Worm (Caenorhabditis elegans) whole organism, early embryonic: ENCODE data around the gene tba-7.

Experiments used
- F13C5.2 ChIP-seq: sonication (generic microtip); optimal IDR thresholded peaks from 2 replicates; lab custom pipeline; 2017; ENCODE audit warnings: mild to moderate bottlenecking, missing genetic modification characterization, inconsistent platforms, missing compliant biosample characterization
- aly-1 ChIP-seq: sonication (generic microtip); optimal IDR thresholded peaks from 2 replicates; lab custom pipeline; 2016; ENCODE audit warnings: missing genetic modification characterization, missing compliant biosample characterization
- ama-1 ChIP-seq: fragments of 150-350 bp; optimal IDR thresholded peaks from 2 replicates; lab custom pipeline; 2014
- ceh-13 ChIP-seq: fragments of 200-800 bp; sonication (Bioruptor generic); optimal IDR thresholded peaks from 2 replicates; lab custom pipeline; 2018; ENCODE audit warnings: mild to moderate bottlenecking, missing genetic modification characterization, missing compliant biosample characterization
- ceh-36 ChIP-seq: sonication (generic microtip); optimal IDR thresholded peaks from 2 replicates; lab custom pipeline; 2016; ENCODE audit warnings: missing genetic modification characterization, inconsistent platforms, missing compliant biosample characterization
- ets-7 ChIP-seq: sonication (generic microtip); optimal IDR thresholded peaks from 2 replicates; lab custom pipeline; 2016; ENCODE audit warnings: missing genotype, missing genetic modification characterization, missing compliant biosample characterization
- flt-1 ChIP-seq: fragments of 200-800 bp; sonication (Bioruptor generic); IDR thresholded peaks from 2 replicates; pipeline ENCODE4 v1.3.6; 2022; ENCODE audit warnings: missing genetic modification characterization, missing compliant biosample characterization
- hnd-1 ChIP-seq: sonication (generic microtip); optimal IDR thresholded peaks from 2 replicates; lab custom pipeline; 2016; ENCODE audit warnings: missing genetic modification characterization, missing compliant biosample characterization
- pes-1 ChIP-seq: fragments of 200-800 bp; sonication (Bioruptor generic); IDR thresholded peaks from 2 replicates; pipeline ENCODE4 v1.3.6; 2022; ENCODE audit warnings: missing genetic modification reagents, missing genetic modification characterization, missing compliant biosample characterization
- scrt-1 ChIP-seq: fragments of 200-800 bp; sonication (Bioruptor generic); IDR thresholded peaks from 2 replicates; pipeline ENCODE4 v1.3.6; 2022; ENCODE audit warnings: missing genetic modification characterization, missing compliant biosample characterization
- sea-1 ChIP-seq: fragments of 200-800 bp; sonication (Bioruptor generic); conservative IDR thresholded peaks from 2 replicates; pipeline ENCODE4 v1.3.6; 2022; ENCODE audit warnings: missing genetic modification characterization, missing compliant biosample characterization
- tbx-37 ChIP-seq: fragments of 200-800 bp; sonication (Bioruptor generic); conservative IDR thresholded peaks from 2 replicates; pipeline ENCODE4 v1.3.6; 2022; ENCODE audit warnings: missing genetic modification reagents, missing genetic modification characterization, missing compliant biosample characterization

- TF ChIP-seq aly-1 (tag; lab: Kevin White, UChicago) (no peak), ama-1 (no peak), tbx-37 (GFP tag; lab: Robert Waterston, UW) (no peak), sea-1 (GFP tag; lab: Robert Waterston, UW) (no peak), pes-1 (no peak), ets-7 (tag; lab: Kevin White, UChicago) (no peak), ceh-13 (GFP tag; lab: Kevin White, UChicago) (no peak), flt-1 (GFP tag; lab: Robert Waterston, UW) (no peak), hnd-1 (no peak), scrt-1 (GFP tag; lab: Robert Waterston, UW) (no peak), F13C5.2 (no peak), ceh-36 (tag; lab: Kevin White, UChicago) (no peak)
These were observed 38.8 kb upstream of the tba-7 start, which contains the start of gene twk-31 for ce11 chrIII:11410378-11410777.
